Worm (Caenorhabditis elegans) whole organism, L1 larva: ENCODE results near the gene best-12.

Experiments
- ama-1 ChIP-seq: fragments of 150-350 bp; optimal IDR thresholded peaks from 2 replicates; lab custom pipeline; 2014
- blmp-1 ChIP-seq: fragments of 150-350 bp; optimal IDR thresholded peaks from 2 replicates; lab custom pipeline; 2014; ENCODE audit warnings: missing biosample characterization, missing genetic modification characterization
- fkh-10 ChIP-seq: sonication (generic microtip); optimal IDR thresholded peaks from 2 replicates; lab custom pipeline; 2017; ENCODE audit warnings: missing biosample characterization, missing genetic modification reagents, missing genetic modification characterization
- lin-35 ChIP-seq, 2 experiments: fragments of 150-350 bp; optimal IDR thresholded peaks; 2 replicates each; lab custom pipeline; 2014; ENCODE audit warnings: missing biosample characterization in 2 of 2, missing genetic modification characterization in 2 of 2, missing genetic modification reagents in 2 of 2
- lir-3 ChIP-seq: sonication (generic microtip); optimal IDR thresholded peaks from 2 replicates; lab custom pipeline; 2016; ENCODE audit warnings: mild to moderate bottlenecking, missing genetic modification characterization, moderate library complexity, missing compliant biosample characterization; ENCODE audit not compliant: poor library complexity
- nhr-237 ChIP-seq: fragments of 150-350 bp; optimal IDR thresholded peaks from 2 replicates; lab custom pipeline; 2014; ENCODE audit warnings: missing biosample characterization, missing genetic modification characterization
- nhr-76 ChIP-seq: sonication (generic microtip); optimal IDR thresholded peaks from 2 replicates; lab custom pipeline; 2017; ENCODE audit warnings: missing biosample characterization, missing genetic modification characterization
- nhr-90 ChIP-seq: sonication (generic microtip); optimal IDR thresholded peaks from 2 replicates; lab custom pipeline; 2016; ENCODE audit warnings: mild to moderate bottlenecking, missing genetic modification characterization, missing compliant biosample characterization; ENCODE audit not compliant: poor library complexity
- sox-4 ChIP-seq: sonication (generic microtip); optimal IDR thresholded peaks from 2 replicates; lab custom pipeline; 2016; ENCODE audit warnings: missing genetic modification characterization, missing compliant biosample characterization
- unc-98 ChIP-seq: fragments of 200-800 bp; sonication (Bioruptor generic); IDR thresholded peaks from 2 replicates; pipeline ENCODE4 v1.3.6; 2022; ENCODE audit warnings: missing genetic modification characterization, missing compliant biosample characterization

DNA sequence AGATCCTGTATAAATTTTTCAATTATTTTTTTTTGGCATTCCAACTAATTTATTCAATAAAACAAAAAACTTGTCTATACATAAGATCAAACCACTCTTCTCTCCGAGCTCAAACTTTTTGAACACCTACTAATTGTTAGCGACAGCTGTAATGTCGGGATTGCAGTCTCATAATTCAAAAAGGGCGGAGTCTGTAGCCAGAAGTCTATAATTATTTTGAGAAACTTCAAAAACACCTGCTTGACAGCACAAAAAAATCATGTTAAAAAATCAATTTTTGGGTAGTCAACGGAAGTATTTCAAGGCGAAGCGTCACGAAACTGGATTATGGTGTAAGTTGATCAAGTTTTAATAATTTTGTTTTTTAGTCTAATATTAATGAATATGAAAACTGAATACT is 29.2 kb upstream of the best-12 start, which contains the start of gene srx-44:
- TF ChIP-seq nhr-76 (no peak), lir-3 (tag; lab: Kevin White, UChicago) (no peak), ama-1 (lab: Kevin White, UChicago) (no peak), blmp-1 (tag; lab: Kevin White, UChicago) (no peak), nhr-237 (tag; lab: Kevin White, UChicago) (no peak), fkh-10 (GFP tag; lab: Kevin White, UChicago) (no peak), lin-35 (GFP tag; optimal IDR thresholded peaks at IDR 0.05; lab: Kevin White, UChicago) (no peak), sox-4 (tag; lab: Kevin White, UChicago) (no peak), unc-98 (GFP tag; lab: Robert Waterston, UW) (no peak), nhr-90 (tag; lab: Kevin White, UChicago) (no peak)
